Fruit fly (Drosophila melanogaster): Measurements from ENCODE around the gene Tbh.

Gene Tbh

dm6 chrX:8021245-8021644, 25.7 kb downstream of the Tbh start, which contains the start of gene CG15333:
CG15333 (minus strand) TSS chrX:8021345.
- no peak for TF ChIP-seq Snoo (tag; optimal IDR thresholded peaks at IDR 0.05)
- no peak for TF ChIP-seq Pif1B (GFP tag; optimal IDR thresholded peaks at IDR 0.05)
- no peak for TF ChIP-seq CG8159 (tag; optimal IDR thresholded peaks at IDR 0.05)
- TF ChIP-seq rn (GFP tag; IDR thresholded peaks at IDR 0.05), result no peak
- no peak for TF ChIP-seq CG13204 (GFP tag; optimal IDR thresholded peaks at IDR 0.05)
- TF ChIP-seq Ets98B (GFP tag; IDR thresholded peaks at IDR 0.05), result no peak
- no peak for TF ChIP-seq CG10348 (GFP tag; IDR thresholded peaks at IDR 0.05)
- no peak for TF ChIP-seq CG17806 (tag; optimal IDR thresholded peaks at IDR 0.05)

DNA sequence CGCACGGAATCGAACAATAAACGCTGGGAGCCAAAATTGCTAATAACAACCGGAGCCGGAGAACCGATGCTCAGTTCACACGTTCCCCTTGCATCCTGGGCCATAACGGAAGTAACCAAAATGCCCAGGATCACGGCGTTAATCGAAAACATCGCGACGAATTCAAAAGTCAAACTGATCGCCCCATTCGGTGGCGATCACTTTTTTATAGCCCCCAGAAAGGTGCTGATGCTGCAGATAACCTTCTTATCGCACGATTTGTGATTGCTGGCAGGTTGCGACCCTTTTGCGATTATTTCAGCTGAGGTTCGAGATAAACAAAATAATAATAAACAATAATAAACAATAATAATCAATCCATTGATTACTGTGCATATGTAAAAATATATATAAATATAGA, 41.8 kb downstream of the Tbh start, which contains the start of gene CG2233:
Gene CG2233 (minus strand): TSS at position 184 of the 400 bp plus-strand sequence.
- no peak for TF ChIP-seq CG17806 (tag; optimal IDR thresholded peaks at IDR 0.05)
- TF ChIP-seq CG4496 (GFP tag; IDR thresholded peaks at IDR 0.05), result 0 out of 3 replicates have a peak, but pooled peaks have one; percentile 24

- no peak for TF ChIP-seq gl (tag; optimal IDR thresholded peaks at IDR 0.05)
- no peak for TF ChIP-seq CG17806 (tag; optimal IDR thresholded peaks at IDR 0.05)
- TF ChIP-seq Pif1A (GFP tag; optimal IDR thresholded peaks at IDR 0.05), result no peak
- no peak for TF ChIP-seq Pif1B (GFP tag; optimal IDR thresholded peaks at IDR 0.05)
Measured at dm6 chrX:8038934-8039333, 43.4 kb downstream of the Tbh start.

DNA sequence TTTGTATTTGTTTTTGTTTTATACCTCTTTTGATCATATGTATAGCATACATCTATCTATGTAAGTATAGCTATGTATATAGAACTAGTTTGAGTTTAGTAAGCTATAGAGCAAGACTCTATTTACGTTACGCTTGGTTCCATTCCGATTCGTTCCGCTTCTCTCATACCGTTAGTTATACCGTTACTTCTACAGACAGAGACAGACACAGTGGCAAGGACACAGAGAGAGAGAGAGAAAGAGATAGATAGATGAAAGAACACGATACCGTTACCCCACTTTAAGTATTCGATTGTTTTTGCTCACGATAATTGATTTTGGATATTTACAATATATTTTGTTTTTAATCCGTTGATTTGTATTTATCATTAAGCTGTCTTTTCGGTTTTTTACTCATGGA, 51.0 kb downstream of the Tbh start:
- no peak for TF ChIP-seq CG4496 (GFP tag; IDR thresholded peaks at IDR 0.05)
- no peak for TF ChIP-seq EcR (GFP tag; optimal IDR thresholded peaks at IDR 0.05)

- TF ChIP-seq CG14655 (GFP tag; optimal IDR thresholded peaks at IDR 0.05), result no peak
- TF ChIP-seq CG12605 (GFP tag; IDR thresholded peaks at IDR 0.05), result no peak
- no peak for TF ChIP-seq Pif1A (GFP tag; optimal IDR thresholded peaks at IDR 0.05)
- no peak for TF ChIP-seq EcR (GFP tag; optimal IDR thresholded peaks at IDR 0.05)
- TF ChIP-seq CG15710 (tag; optimal IDR thresholded peaks at IDR 0.05), result no peak
- TF ChIP-seq Snoo (tag; optimal IDR thresholded peaks at IDR 0.05), result no peak
- no peak for TF ChIP-seq CG32121 (GFP tag; IDR thresholded peaks at IDR 0.05)
- TF ChIP-seq CG9948 (tag; optimal IDR thresholded peaks at IDR 0.05), result no peak
- no peak for TF ChIP-seq CG8301 (tag; optimal IDR thresholded peaks at IDR 0.05)
- TF ChIP-seq fd96Ca (GFP tag; IDR thresholded peaks at IDR 0.05), result no peak
- TF ChIP-seq D1 (tag; optimal IDR thresholded peaks at IDR 0.05), result no peak
- TF ChIP-seq CG17806 (tag; optimal IDR thresholded peaks at IDR 0.05), result no peak
- TF ChIP-seq rn (GFP tag; IDR thresholded peaks at IDR 0.05), result no peak
- no peak for TF ChIP-seq CG8159 (tag; optimal IDR thresholded peaks at IDR 0.05)
- no peak for TF ChIP-seq CG13204 (GFP tag; optimal IDR thresholded peaks at IDR 0.05)
- no peak for TF ChIP-seq Pif1B (GFP tag; optimal IDR thresholded peaks at IDR 0.05)
- TF ChIP-seq CG10348 (GFP tag; IDR thresholded peaks at IDR 0.05), result no peak
Measured at dm6 chrX:8049292-8049691, 53.8 kb downstream of the Tbh start.

DNA sequence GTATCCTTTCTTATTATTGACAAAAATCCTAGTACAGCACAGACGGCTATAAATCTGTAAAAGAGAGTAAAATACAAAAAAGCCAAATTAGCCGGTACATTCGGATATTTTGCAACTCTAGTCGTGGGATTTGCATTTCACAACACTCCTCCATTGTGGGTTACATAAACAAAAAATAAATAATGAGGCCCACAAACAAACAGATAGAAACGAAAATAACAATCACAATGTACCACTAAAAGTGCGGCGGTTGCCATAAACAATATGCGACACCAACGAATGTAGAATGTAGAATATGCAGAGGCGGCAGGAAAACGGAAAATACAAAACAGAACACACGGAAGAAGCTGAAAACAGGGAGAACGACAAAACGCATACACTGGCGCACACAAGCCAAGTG, 60.6 kb downstream of the Tbh start:
- TF ChIP-seq CG32121 (GFP tag; IDR thresholded peaks at IDR 0.05) (no peak), D1 (tag; optimal IDR thresholded peaks at IDR 0.05) (no peak), CG8159 (tag; optimal IDR thresholded peaks at IDR 0.05) (no peak), CG10348 (GFP tag; IDR thresholded peaks at IDR 0.05) (no peak), fd96Ca (GFP tag; IDR thresholded peaks at IDR 0.05) (no peak), CG12605 (GFP tag; IDR thresholded peaks at IDR 0.05) (no peak)

DNA sequence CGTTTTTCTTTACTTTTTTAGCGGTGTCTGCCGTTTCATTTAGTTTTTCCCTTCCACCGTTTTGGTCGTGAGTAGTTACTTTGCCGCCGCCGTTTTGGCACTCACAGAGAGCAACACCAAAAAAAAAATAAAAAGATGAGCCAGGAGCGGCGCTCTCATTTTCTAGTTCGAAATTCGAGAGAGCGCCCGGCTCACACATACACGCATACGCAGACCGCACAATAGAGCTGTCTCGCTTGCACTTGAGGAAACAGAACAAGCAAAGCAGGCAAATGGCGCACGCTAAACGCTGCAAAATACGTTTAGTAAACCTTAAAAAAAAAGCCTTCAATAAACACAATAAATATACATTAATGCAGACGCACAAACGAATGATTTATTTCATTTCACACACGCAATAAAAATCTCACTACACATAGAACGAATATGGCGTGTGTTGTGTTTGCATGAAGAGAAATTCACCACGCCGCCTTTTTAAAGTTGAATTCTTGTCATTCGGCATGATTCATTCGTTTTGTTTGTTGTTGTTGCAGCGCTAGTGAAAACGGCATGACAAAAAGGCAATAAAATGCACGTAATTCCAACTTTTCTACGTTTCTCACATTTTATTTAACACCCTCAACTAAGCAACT, 61.2 kb downstream of the Tbh start:
- TF ChIP-seq CG8301 (tag; optimal IDR thresholded peaks at IDR 0.05) (no peak), fd96Ca (GFP tag; IDR thresholded peaks at IDR 0.05) (peak; percentile 54; the same call in 1 of the 3 replicates), CG10348 (GFP tag; IDR thresholded peaks at IDR 0.05) (no peak), CG9948 (tag; optimal IDR thresholded peaks at IDR 0.05) (no peak), rn (GFP tag; IDR thresholded peaks at IDR 0.05) (no peak), CG8159 (tag; optimal IDR thresholded peaks at IDR 0.05) (no peak), gl (tag; optimal IDR thresholded peaks at IDR 0.05) (peak; percentile 36), CG34367 (tag; optimal IDR thresholded peaks at IDR 0.05) (no peak), CG32121 (GFP tag; IDR thresholded peaks at IDR 0.05) (peak; percentile 37; the same call in 1 of the 2 replicates), Pif1B (GFP tag; optimal IDR thresholded peaks at IDR 0.05) (peak; percentile 51), Pif1A (GFP tag; optimal IDR thresholded peaks at IDR 0.05) (no peak), CG4496 (GFP tag; IDR thresholded peaks at IDR 0.05) (peak; percentile 76), CG15710 (tag; optimal IDR thresholded peaks at IDR 0.05) (peak; percentile 19), CG14655 (GFP tag; optimal IDR thresholded peaks at IDR 0.05) (no peak), CG13204 (GFP tag; optimal IDR thresholded peaks at IDR 0.05) (peak; percentile 18), Snoo (tag; optimal IDR thresholded peaks at IDR 0.05) (peak; percentile 0), CG12605 (GFP tag; IDR thresholded peaks at IDR 0.05) (peak; percentile 31; the same call in 1 of the 2 replicates), D1 (tag; optimal IDR thresholded peaks at IDR 0.05) (no peak), CG17806 (tag; optimal IDR thresholded peaks at IDR 0.05) (no peak), Ets98B (GFP tag; IDR thresholded peaks at IDR 0.05) (peak; percentile 46; the same call in 1 of the 2 replicates), EcR (GFP tag; optimal IDR thresholded peaks at IDR 0.05) (no peak)

Data from whole organism, pupa.